Worm (Caenorhabditis elegans): ENCODE data around the gene ZK418.6.

The ZK418.6 gene

ce11 chrIII:7096481-7096880, 17.8 kb upstream of the ZK418.6 start:
- TF ChIP-seq aha-1 (tag) = peak; percentile 96
- no peak for TF ChIP-seq unc-130 (GFP tag; optimal IDR thresholded peaks at IDR 0.05)
- no peak for TF ChIP-seq pqm-1 (tag; optimal IDR thresholded peaks at IDR 0.05)
- no peak for TF ChIP-seq ceh-82 (tag; optimal IDR thresholded peaks at IDR 0.05)
- TF ChIP-seq madf-5 (GFP tag; IDR thresholded peaks at IDR 0.05) = no peak

DNA sequence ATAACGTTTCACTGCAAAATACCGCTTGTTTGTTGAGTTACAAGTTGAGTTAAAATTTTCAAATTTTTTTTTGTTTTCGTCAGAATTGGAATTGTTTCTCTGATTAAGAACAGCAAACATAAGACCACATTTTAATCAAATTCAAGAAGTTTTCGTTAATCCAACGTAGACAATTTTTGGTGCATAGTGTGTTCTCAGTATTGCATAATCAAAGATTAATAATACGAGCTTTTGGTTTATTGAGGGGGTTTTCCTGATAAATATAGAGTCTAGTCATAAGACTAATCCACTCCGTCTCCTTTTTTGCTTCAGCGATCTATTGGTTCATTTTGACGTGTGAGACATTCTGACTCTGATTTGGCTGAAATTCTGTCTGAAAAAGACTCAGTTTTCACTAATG, 16.5 kb upstream of the ZK418.6 start, which contains the start of gene nhr-9:
TSS of gene nhr-9 (plus strand) at position 307 of the 400 bp plus-strand sequence.
- TF ChIP-seq snpc-1.2 (GFP tag; IDR thresholded peaks at IDR 0.05) (no peak), nhr-42 (GFP tag; IDR thresholded peaks at IDR 0.05) (no peak), daf-8 (GFP tag; IDR thresholded peaks at IDR 0.05) (no peak), ztf-11 (tag; optimal IDR thresholded peaks at IDR 0.05) (no peak), lin-15B (tag; optimal IDR thresholded peaks at IDR 0.05) (no peak), aha-1 (tag) (no peak), ceh-82 (tag; optimal IDR thresholded peaks at IDR 0.05) (no peak), ztf-7 (tag; optimal IDR thresholded peaks at IDR 0.05) (no peak), nhr-25 (tag; optimal IDR thresholded peaks at IDR 0.05; ENCODE audit: borderline replicate concordance, insufficient read depth) (no peak), hif-1 (tag; optimal IDR thresholded peaks at IDR 0.05) (no peak), Y5F2A.4 (GFP tag; optimal IDR thresholded peaks at IDR 0.05) (no peak), Y75B8A.6 (GFP tag; IDR thresholded peaks at IDR 0.05) (no peak), lin-1 (GFP tag; IDR thresholded peaks at IDR 0.05) (no peak), nhr-48 (tag; optimal IDR thresholded peaks at IDR 0.05) (no peak), nhr-41 (GFP tag; IDR thresholded peaks at IDR 0.05) (no peak), F44E2.7 (GFP tag; IDR thresholded peaks at IDR 0.05) (no peak), mdt-29 (GFP tag; IDR thresholded peaks at IDR 0.05) (no peak), nhr-10 (tag; optimal IDR thresholded peaks at IDR 0.05) (no peak), hlh-30 (tag; optimal IDR thresholded peaks at IDR 0.05; ENCODE audit: insufficient read depth) (no peak), saeg-2 (GFP tag; IDR thresholded peaks at IDR 0.05) (no peak)

ce11 chrIII:7091042-7091441, 12.4 kb upstream of the ZK418.6 start, which contains the start of gene ZK418.2:
TSS of gene ZK418.2 (plus strand) at chrIII:7091342.
- TF ChIP-seq aha-1 (tag) (peak; percentile 57), nhr-25 (tag; optimal IDR thresholded peaks at IDR 0.05; ENCODE audit: borderline replicate concordance, insufficient read depth) (no peak)

- TF ChIP-seq unc-130 (GFP tag; optimal IDR thresholded peaks at IDR 0.05) = no peak
- peak; percentile 13 for TF ChIP-seq nhr-11 (tag; optimal IDR thresholded peaks at IDR 0.05)
- no peak for TF ChIP-seq dmd-6 (GFP tag; IDR thresholded peaks at IDR 0.05)
- no peak for TF ChIP-seq skn-1 (tag; optimal IDR thresholded peaks at IDR 0.05)
These were observed 11.9 kb upstream of the ZK418.6 start, which contains the start of gene ZK418.10 for ce11 chrIII:7090545-7090944. TSS of gene ZK418.10 (minus strand) at chrIII:7090692.

DNA sequence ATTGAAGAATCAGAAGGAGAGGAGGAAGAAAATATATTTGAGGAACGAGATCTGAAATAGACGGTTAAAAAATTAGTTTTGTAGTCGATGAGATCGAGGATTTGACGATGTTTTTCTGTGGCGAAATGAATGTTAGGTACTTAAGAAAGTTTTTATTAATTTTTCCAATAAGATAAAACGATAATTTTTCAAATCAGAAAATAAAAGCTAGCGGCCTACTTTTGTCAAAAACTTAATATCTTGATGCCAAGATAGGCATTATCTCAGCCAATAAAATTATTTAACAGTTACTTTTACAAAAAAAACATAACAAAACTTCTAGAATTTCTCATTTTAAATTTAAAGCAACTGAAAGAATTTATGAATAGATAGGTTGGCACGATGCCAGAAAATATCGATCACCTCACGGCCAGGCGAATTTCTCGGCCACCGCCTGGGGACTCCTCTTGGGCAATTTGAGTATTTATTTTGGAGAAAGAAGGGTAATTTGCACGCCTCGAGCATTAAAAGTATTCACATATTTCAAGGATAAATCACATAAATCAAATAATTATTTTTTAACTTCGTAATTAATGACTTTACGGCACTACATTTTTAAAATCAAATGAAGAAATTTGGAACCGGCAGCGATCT, 9.2 kb upstream of the ZK418.6 start, which contains the start of gene fubl-2:
TSS of gene fubl-2 (minus strand) at position 51 of the 633 bp plus-strand sequence.
- TF ChIP-seq nhr-11 (tag; optimal IDR thresholded peaks at IDR 0.05) = peak; percentile 6
- peak; percentile 27; the same call in 1 of the 2 replicates for TF ChIP-seq dmd-6 (GFP tag; IDR thresholded peaks at IDR 0.05)
- no peak for TF ChIP-seq nhr-25 (tag; optimal IDR thresholded peaks at IDR 0.05; ENCODE audit: borderline replicate concordance, insufficient read depth)
- TF ChIP-seq mes-2 (tag; optimal IDR thresholded peaks at IDR 0.05; ENCODE audit: poor library complexity, severe bottlenecking) = peak; percentile 98
- peak; percentile 26 for TF ChIP-seq nhr-28 (tag; optimal IDR thresholded peaks at IDR 0.05)
- no peak for TF ChIP-seq pqm-1 (tag; optimal IDR thresholded peaks at IDR 0.05)
- TF ChIP-seq lin-13 (GFP tag; optimal IDR thresholded peaks at IDR 0.05) = peak; percentile 44
- no peak for TF ChIP-seq aha-1 (tag)
- TF ChIP-seq unc-130 (GFP tag; optimal IDR thresholded peaks at IDR 0.05) = peak; percentile 79
- TF ChIP-seq snpc-4 (tag; optimal IDR thresholded peaks at IDR 0.05) = no peak
- peak; percentile 33 for TF ChIP-seq mxl-3 (GFP tag; optimal IDR thresholded peaks at IDR 0.05)
- peak in 1 of 2 experiments; percentile 88 for TF ChIP-seq hif-1 (tag; optimal IDR thresholded peaks at IDR 0.05)
- no peak for TF ChIP-seq cey-2 (tag; optimal IDR thresholded peaks at IDR 0.05; ENCODE audit: borderline replicate concordance, insufficient read depth)
- TF ChIP-seq ztf-7 (tag; optimal IDR thresholded peaks at IDR 0.05) = no peak
- TF ChIP-seq hlh-30 (tag; optimal IDR thresholded peaks at IDR 0.05; ENCODE audit: insufficient read depth) = peak; percentile 49
- TF ChIP-seq ceh-28 (tag; optimal IDR thresholded peaks at IDR 0.05) = peak; percentile 18
- no peak for TF ChIP-seq zip-2 (tag; optimal IDR thresholded peaks at IDR 0.05)
- no peak for TF ChIP-seq spr-1 (tag; optimal IDR thresholded peaks at IDR 0.05)
- peak; percentile 18 for TF ChIP-seq nhr-77 (tag; optimal IDR thresholded peaks at IDR 0.05)
- TF ChIP-seq dpl-1 (GFP tag; optimal IDR thresholded peaks at IDR 0.05) = peak; percentile 73
- TF ChIP-seq lsy-2 (tag; optimal IDR thresholded peaks at IDR 0.05) = peak; percentile 22 to 89
- no peak for TF ChIP-seq mep-1 (tag; optimal IDR thresholded peaks at IDR 0.05)
- TF ChIP-seq rbr-2 (tag; optimal IDR thresholded peaks at IDR 0.05) = peak; percentile 42
